Fruit fly (Drosophila melanogaster) whole organism, embryonic: ENCODE results near the gene CG6005.

Experiments used
- Atf3 ChIP-seq: fragments of 200-800 bp; sonication (Bioruptor generic); optimal IDR thresholded peaks from 3 replicates; lab custom pipeline; 2016; ENCODE audit warnings: missing biosample characterization, missing genetic modification characterization
- Blimp-1 ChIP-seq: fragments of 200-800 bp; sonication (Bioruptor generic); optimal IDR thresholded peaks from 3 replicates; lab custom pipeline; 2018; ENCODE audit warnings: missing biosample characterization, missing genetic modification characterization, mild to moderate bottlenecking, moderate library complexity, missing genetic modification reagents
- CG10147 ChIP-seq: fragments of 200-800 bp; sonication (Bioruptor generic); optimal IDR thresholded peaks from 2 replicates; lab custom pipeline; 2019; ENCODE audit warnings: missing biosample characterization, mild to moderate bottlenecking, missing genetic modification characterization, moderate library complexity
- CG11723 ChIP-seq: fragments of 200-800 bp; sonication (Bioruptor generic); optimal IDR thresholded peaks from 2 replicates; lab custom pipeline; 2017; ENCODE audit warnings: missing biosample characterization, mild to moderate bottlenecking, missing genetic modification characterization
- CG12299 ChIP-seq: fragments of 200-800 bp; sonication (Bioruptor generic); optimal IDR thresholded peaks from 2 replicates; lab custom pipeline; 2018; ENCODE audit warnings: missing biosample characterization, mild to moderate bottlenecking, missing genetic modification characterization
- CG12659 ChIP-seq: fragments of 200-800 bp; sonication (Bioruptor generic); optimal IDR thresholded peaks from 3 replicates; lab custom pipeline; 2017; ENCODE audit warnings: mild to moderate bottlenecking, missing biosample characterization, missing genetic modification reagents, missing genetic modification characterization
- CG1602 ChIP-seq: fragments of 200-800 bp; sonication (Bioruptor generic); optimal IDR thresholded peaks from 3 replicates; lab custom pipeline; 2016; ENCODE audit warnings: missing biosample characterization, missing genetic modification characterization
- CG2199 ChIP-seq: fragments of 200-800 bp; sonication (Bioruptor generic); IDR thresholded peaks from 3 replicates; pipeline ENCODE4 v1.3.6; 2022; ENCODE audit warnings: missing biosample characterization, missing genetic modification characterization
- CG30431 ChIP-seq: fragments of 200-800 bp; sonication (Bioruptor generic); optimal IDR thresholded peaks from 2 replicates; lab custom pipeline; 2017; ENCODE audit warnings: missing biosample characterization, missing genetic modification characterization
- CG3065 ChIP-seq: fragments of 200-800 bp; sonication (Bioruptor generic); optimal IDR thresholded peaks from 2 replicates; lab custom pipeline; 2016; ENCODE audit warnings: missing biosample characterization, missing genetic modification characterization
- CG32772 ChIP-seq: fragments of 200-800 bp; sonication (Bioruptor generic); IDR thresholded peaks from 2 replicates; pipeline ENCODE4 v1.3.6; 2022; ENCODE audit warnings: missing biosample characterization, missing genetic modification characterization
- CG3407 ChIP-seq: fragments of 200-800 bp; sonication (Bioruptor generic); optimal IDR thresholded peaks from 2 replicates; lab custom pipeline; 2018; ENCODE audit warnings: missing biosample characterization, mild to moderate bottlenecking, missing genetic modification characterization
- CG4282 ChIP-seq: fragments of 200-800 bp; sonication (Bioruptor generic); optimal IDR thresholded peaks from 2 replicates; lab custom pipeline; 2016; ENCODE audit warnings: missing biosample characterization, missing genetic modification characterization
- CG6654 ChIP-seq: fragments of 200-800 bp; sonication (Bioruptor generic); optimal IDR thresholded peaks from 2 replicates; lab custom pipeline; 2017; ENCODE audit warnings: missing biosample characterization, mild to moderate bottlenecking, missing genetic modification characterization
- CG8290 ChIP-seq, 3 experiments: fragments of 200-800 bp; sonication (Bioruptor generic); optimal IDR thresholded peaks; 2 replicates each; lab custom pipeline; 2016 to 2019; ENCODE audit warnings: missing biosample characterization in 3 of 3, missing genetic modification characterization in 3 of 3, mild to moderate bottlenecking in 2 of 3, moderate library complexity in 1 of 3
- CG9876 ChIP-seq: fragments of 200-800 bp; sonication (Bioruptor generic); optimal IDR thresholded peaks from 2 replicates; lab custom pipeline; 2016; ENCODE audit warnings: missing biosample characterization, missing genetic modification characterization
- CHES-1-like ChIP-seq: fragments of 200-800 bp; sonication (Bioruptor generic); optimal IDR thresholded peaks from 2 replicates; lab custom pipeline; 2016; ENCODE audit warnings: missing biosample characterization, missing genetic modification characterization
- CTCF ChIP-seq: fragments of 200-800 bp; sonication (Bioruptor generic); optimal IDR thresholded peaks from 2 replicates; lab custom pipeline; 2017; ENCODE audit warnings: missing biosample characterization, mild to moderate bottlenecking, missing genetic modification characterization, moderate library complexity
- CoRest ChIP-seq: fragments of 200-800 bp; sonication (Bioruptor generic); optimal IDR thresholded peaks from 3 replicates; lab custom pipeline; 2018; ENCODE audit warnings: missing biosample characterization, mild to moderate bottlenecking, missing genetic modification characterization, moderate library complexity
- D19B ChIP-seq: fragments of 200-800 bp; sonication (Bioruptor generic); optimal IDR thresholded peaks from 2 replicates; lab custom pipeline; 2017; ENCODE audit warnings: missing biosample characterization, mild to moderate bottlenecking, missing genetic modification characterization
- Dip3 ChIP-seq: fragments of 200-800 bp; sonication (Bioruptor generic); optimal IDR thresholded peaks from 3 replicates; lab custom pipeline; 2016; ENCODE audit warnings: missing biosample characterization, missing genetic modification characterization
- E2f1 ChIP-seq: fragments of 200-800 bp; sonication (Bioruptor generic); IDR thresholded peaks from 2 replicates; pipeline ENCODE4 v1.3.6; 2022; ENCODE audit warnings: missing biosample characterization, missing genetic modification characterization
- ERR ChIP-seq: fragments of 200-800 bp; sonication (Bioruptor generic); optimal IDR thresholded peaks from 2 replicates; lab custom pipeline; 2016; ENCODE audit warnings: missing biosample characterization, missing genetic modification characterization
- HmgD ChIP-seq: fragments of 200-800 bp; sonication (Bioruptor generic); optimal IDR thresholded peaks from 3 replicates; lab custom pipeline; 2016; ENCODE audit warnings: missing biosample characterization, missing genetic modification characterization
- MBD-R2 ChIP-seq: fragments of 200-800 bp; sonication (Bioruptor generic); IDR thresholded peaks from 2 replicates; pipeline ENCODE4 v1.3.6; 2022; ENCODE audit warnings: missing biosample characterization, missing genetic modification characterization
- Mad ChIP-seq: fragments of 200-800 bp; sonication (Bioruptor generic); optimal IDR thresholded peaks from 2 replicates; lab custom pipeline; 2016; ENCODE audit warnings: missing biosample characterization, missing genetic modification characterization
- Nf-YB ChIP-seq: fragments of 200-800 bp; sonication (Bioruptor generic); optimal IDR thresholded peaks from 3 replicates; lab custom pipeline; 2019; ENCODE audit warnings: missing biosample characterization, mild to moderate bottlenecking, missing genetic modification characterization, moderate library complexity
- Oli ChIP-seq: fragments of 200-800 bp; sonication (Bioruptor generic); optimal IDR thresholded peaks from 2 replicates; lab custom pipeline; 2018; ENCODE audit warnings: missing biosample characterization, mild to moderate bottlenecking, missing genetic modification characterization, moderate library complexity
- Optix ChIP-seq: fragments of 200-800 bp; sonication (Bioruptor generic); IDR thresholded peaks from 3 replicates; pipeline ENCODE4 v1.3.6; 2022; ENCODE audit warnings: missing biosample characterization, missing genetic modification characterization
- Ptx1 ChIP-seq: fragments of 200-800 bp; sonication (Bioruptor generic); IDR thresholded peaks from 2 replicates; pipeline ENCODE4 v1.3.6; 2022; ENCODE audit warnings: missing biosample characterization, missing genetic modification characterization
- ash1 ChIP-seq: fragments of 200-800 bp; sonication (Bioruptor generic); optimal IDR thresholded peaks from 2 replicates; lab custom pipeline; 2018; ENCODE audit warnings: missing biosample characterization, mild to moderate bottlenecking, missing genetic modification characterization
- bab2 ChIP-seq: fragments of 200-800 bp; sonication (Bioruptor generic); optimal IDR thresholded peaks from 2 replicates; lab custom pipeline; 2016; ENCODE audit warnings: missing biosample characterization, missing genetic modification characterization
- danr ChIP-seq: fragments of 200-800 bp; sonication (Bioruptor generic); IDR thresholded peaks from 2 replicates; pipeline ENCODE4 v1.3.6; 2022; ENCODE audit warnings: missing biosample characterization, missing genetic modification characterization
- disco-r ChIP-seq: fragments of 200-800 bp; sonication (Bioruptor generic); optimal IDR thresholded peaks from 2 replicates; lab custom pipeline; 2016; ENCODE audit warnings: missing biosample characterization, missing genetic modification characterization
- fd64A ChIP-seq: fragments of 200-800 bp; sonication (Bioruptor generic); optimal IDR thresholded peaks from 3 replicates; lab custom pipeline; 2018; ENCODE audit warnings: missing biosample characterization, mild to moderate bottlenecking, missing genetic modification characterization
- gce ChIP-seq: fragments of 200-800 bp; sonication (Bioruptor generic); IDR thresholded peaks from 3 replicates; pipeline ENCODE4 v1.3.6; 2022; ENCODE audit warnings: missing biosample characterization, missing genetic modification characterization
- grn ChIP-seq: fragments of 200-800 bp; sonication (Bioruptor generic); optimal IDR thresholded peaks from 3 replicates; lab custom pipeline; 2017; ENCODE audit warnings: missing biosample characterization, missing genetic modification characterization
- gsb-n ChIP-seq: fragments of 200-800 bp; sonication (Bioruptor generic); optimal IDR thresholded peaks from 3 replicates; lab custom pipeline; 2018; ENCODE audit warnings: missing biosample characterization, mild to moderate bottlenecking, missing genetic modification characterization
- h ChIP-seq: fragments of >200 bp; optimal IDR thresholded peaks from 2 replicates; lab custom pipeline; 2017
- hth ChIP-seq: fragments of >200 bp; optimal IDR thresholded peaks from 2 replicates; lab custom pipeline; 2017; ENCODE audit warnings: inconsistent platforms
- lbe ChIP-seq: fragments of 200-800 bp; sonication (Bioruptor generic); optimal IDR thresholded peaks from 2 replicates; lab custom pipeline; 2016; ENCODE audit warnings: missing biosample characterization, mild to moderate bottlenecking, missing genetic modification characterization
- lola ChIP-seq, 3 experiments: fragments of >200 bp in 2 of 3; fragments of 200-800 bp in 1 of 3; sonication (Bioruptor generic) in 1 of 3; optimal IDR thresholded peaks; 2 replicates each; lab custom pipeline; 2017 to 2019; ENCODE audit warnings: missing biosample characterization in 3 of 3, missing genetic modification characterization in 3 of 3, mild to moderate bottlenecking in 1 of 3, moderate library complexity in 1 of 3
- repo ChIP-seq: fragments of 200-800 bp; sonication (Bioruptor generic); optimal IDR thresholded peaks from 2 replicates; lab custom pipeline; 2016; ENCODE audit warnings: missing biosample characterization, missing genetic modification characterization
- rib ChIP-seq: fragments of 200-800 bp; sonication (Bioruptor generic); IDR thresholded peaks from 2 replicates; pipeline ENCODE4 v1.3.6; 2022; ENCODE audit warnings: missing biosample characterization, missing genetic modification characterization
- row ChIP-seq: fragments of 200-800 bp; sonication (Bioruptor generic); IDR thresholded peaks from 3 replicates; pipeline ENCODE4 v1.3.6; 2022; ENCODE audit warnings: missing biosample characterization, missing genetic modification characterization
- salm ChIP-seq: fragments of 200-800 bp; sonication (Bioruptor generic); optimal IDR thresholded peaks from 2 replicates; lab custom pipeline; 2018; ENCODE audit warnings: missing biosample characterization, mild to moderate bottlenecking, missing genetic modification characterization
- shn ChIP-seq: fragments of 200-800 bp; sonication (Bioruptor generic); optimal IDR thresholded peaks from 3 replicates; lab custom pipeline; 2016; ENCODE audit warnings: missing biosample characterization, missing genetic modification characterization
- sim ChIP-seq: fragments of 200-800 bp; sonication (Bioruptor generic); IDR thresholded peaks from 2 replicates; pipeline ENCODE4 v1.3.6; 2022; ENCODE audit warnings: missing biosample characterization, missing genetic modification characterization
- sr ChIP-seq: fragments of 200-800 bp; sonication (Bioruptor generic); IDR thresholded peaks from 3 replicates; pipeline ENCODE4 v1.3.6; 2022; ENCODE audit warnings: missing biosample characterization, missing genetic modification characterization
- vfl ChIP-seq: fragments of 200-800 bp; sonication (Bioruptor generic); optimal IDR thresholded peaks from 2 replicates; lab custom pipeline; 2016; ENCODE audit warnings: missing biosample characterization, missing genetic modification characterization
- zfh1 ChIP-seq: fragments of 200-800 bp; sonication (Bioruptor generic); IDR thresholded peaks from 3 replicates; pipeline ENCODE4 v1.3.6; 2022; ENCODE audit warnings: missing biosample characterization, missing genetic modification characterization

CG6005 gene

dm6 chr3R:18987428-18988416 is 36.1 kb downstream of the CG6005 start (continued):
- TF ChIP-seq D19B (GFP tag; lab: Kevin White, UChicago) (peak; percentile 61), gce (GFP tag; lab: Robert Waterston, UW) (no peak), vfl (GFP tag; lab: Kevin White, UChicago) (no peak), CG12299 (tag; lab: Kevin White, UChicago) (no peak), MBD-R2 (GFP tag; lab: Robert Waterston, UW) (no peak), danr (GFP tag; lab: Robert Waterston, UW) (no peak), CG3065 (GFP tag; lab: Kevin White, UChicago) (no peak), h (lab: Kevin White, UChicago) (no peak), CG10147 (no peak), disco-r (peak; percentile 39), Oli (no peak), Atf3 (GFP tag; lab: Kevin White, UChicago) (no peak), Dip3 (GFP tag; lab: Kevin White, UChicago) (no peak), CG32772 (peak; percentile 28; the same call in 1 of the 2 replicates), E2f1 (GFP tag; lab: Robert Waterston, UW) (no peak), CG30431 (no peak), CG8290 (GFP tag; optimal IDR thresholded peaks at IDR 0.05; lab: Kevin White, UChicago) (no peak), CG8290 (tag; optimal IDR thresholded peaks at IDR 0.05; lab: Kevin White, UChicago) (no peak), CTCF (no peak), Nf-YB (GFP tag; lab: Kevin White, UChicago) (no peak), salm (tag; lab: Kevin White, UChicago) (no peak), CG9876 (no peak), Blimp-1 (GFP tag; lab: Kevin White, UChicago) (peak; percentile 37), repo (GFP tag; lab: Kevin White, UChicago) (no peak), ash1 (GFP tag; lab: Kevin White, UChicago) (no peak), CG12659 (GFP tag; lab: Kevin White, UChicago) (peak; percentile 23), Ptx1 (GFP tag; lab: Robert Waterston, UW) (no peak), gsb-n (tag; lab: Kevin White, UChicago) (no peak), ERR (GFP tag; lab: Kevin White, UChicago) (no peak), fd64A (peak; percentile 38), sr (no peak), bab2 (GFP tag; lab: Kevin White, UChicago) (no peak), CG11723 (no peak), lbe (no peak), Mad (no peak), CG1602 (GFP tag; lab: Kevin White, UChicago) (peak; percentile 3), zfh1 (GFP tag; lab: Robert Waterston, UW) (no peak), lola (GFP tag; optimal IDR thresholded peaks at IDR 0.05; lab: Kevin White, UChicago) (peak in 1 of 3 experiments; percentile 39), shn (no peak), sim (GFP tag; lab: Robert Waterston, UW) (no peak), grn (no peak), rib (GFP tag; lab: Robert Waterston, UW) (no peak), Optix (GFP tag; lab: Robert Waterston, UW) (no peak), CHES-1-like (GFP tag; lab: Kevin White, UChicago) (no peak), row (GFP tag; lab: Robert Waterston, UW) (peak; percentile 62), CG2199 (peak; percentile 92), CG3407 (GFP tag; lab: Kevin White, UChicago) (no peak), hth (lab: Kevin White, UChicago) (no peak), HmgD (no peak), CG6654 (no peak), CoRest (tag; lab: Kevin White, UChicago) (peak; percentile 9), CG4282 (no peak)
